Worm (Caenorhabditis elegans) whole organism, early embryonic: ENCODE data around the gene smgl-2.

Source experiments
- ama-1 ChIP-seq: fragments of 150-350 bp; optimal IDR thresholded peaks from 2 replicates; lab custom pipeline; 2014
- ceh-36 ChIP-seq: sonication (generic microtip); optimal IDR thresholded peaks from 2 replicates; lab custom pipeline; 2016; ENCODE audit warnings: missing genetic modification characterization, inconsistent platforms, missing compliant biosample characterization
- sea-1 ChIP-seq: fragments of 200-800 bp; sonication (Bioruptor generic); conservative IDR thresholded peaks from 2 replicates; pipeline ENCODE4 v1.3.6; 2022; ENCODE audit warnings: missing genetic modification characterization, missing compliant biosample characterization

DNA sequence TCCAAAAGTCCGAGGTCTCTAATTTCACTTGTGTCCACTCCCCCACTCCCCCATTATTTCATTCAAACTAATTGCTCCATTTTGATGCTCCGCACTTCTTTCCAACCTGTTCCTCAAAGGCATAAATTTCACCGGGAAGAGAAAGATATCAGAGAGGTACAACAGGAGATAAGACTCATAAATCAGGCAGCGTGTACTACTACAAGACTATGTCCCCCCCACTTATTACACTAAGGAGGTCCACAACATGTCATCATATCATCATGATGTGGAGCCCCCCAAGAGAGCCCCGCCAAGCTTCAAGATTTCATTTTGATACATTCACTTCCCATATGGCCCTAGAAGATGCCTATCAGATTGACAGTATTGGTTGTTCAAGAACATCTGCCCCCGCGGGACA lies 39.5 kb downstream of the smgl-2 start:
- TF ChIP-seq ama-1 (no peak), ceh-36 (tag; lab: Kevin White, UChicago) (no peak), sea-1 (no peak)
